Fruit fly (Drosophila melanogaster): ENCODE results near the gene CG32983.

- TF ChIP-seq psq (GFP tag; optimal IDR thresholded peaks at IDR 0.05) (peak; percentile 34), h (GFP tag; optimal IDR thresholded peaks at IDR 0.05) (peak; percentile 63), lola (GFP tag; optimal IDR thresholded peaks at IDR 0.05) (no peak), HLH106 (tag; optimal IDR thresholded peaks at IDR 0.05) (peak; percentile 68), Hr83 (GFP tag; optimal IDR thresholded peaks at IDR 0.05; ENCODE audit: poor library complexity, severe bottlenecking) (no peak), br (GFP tag; optimal IDR thresholded peaks at IDR 0.05) (peak; percentile 13), dl (GFP tag; optimal IDR thresholded peaks at IDR 0.05; ENCODE audit: insufficient read depth in 1 of 2, partially characterized antibody in 2 of 2) (no peak), Abd-B (GFP tag; optimal IDR thresholded peaks at IDR 0.05) (no peak), GATAd (GFP tag; optimal IDR thresholded peaks at IDR 0.05) (no peak), usp (GFP tag; optimal IDR thresholded peaks at IDR 0.05) (no peak), N (GFP tag; optimal IDR thresholded peaks at IDR 0.05) (no peak)
These were observed 4.9 kb upstream of the CG32983 start for dm6 chr2L:8860767-8861166.

All from whole organism, wandering third instar larva.